Fruit fly (Drosophila melanogaster) whole organism: ENCODE measurements around the gene CG10874.

Source experiments
- CG8478 ChIP-seq: fragments of >200 bp; optimal IDR thresholded peaks from 2 replicates; lab custom pipeline; 2018; ENCODE audit warnings: inconsistent platforms
- Dll ChIP-seq: fragments of >200 bp; optimal IDR thresholded peaks from 2 replicates; lab custom pipeline; 2017
- pan ChIP-seq: fragments of >200 bp; optimal IDR thresholded peaks from 2 replicates; lab custom pipeline; 2017
- psq ChIP-seq: fragments of >200 bp; optimal IDR thresholded peaks from 2 replicates; lab custom pipeline; 2017

- TF ChIP-seq psq (lab: Kevin White, UChicago) (no peak), Dll (no peak), CG8478 (lab: Kevin White, UChicago) (no peak), pan (lab: Kevin White, UChicago) (no peak)
Measured at dm6 chr2L:2227316-2227715, 35.1 kb upstream of the CG10874 start.
